Worm (Caenorhabditis elegans) whole organism, L4 larva: Measurements from ENCODE around the gene F10E9.1.

Experiments used
- R02D3.7 ChIP-seq: fragments of 150-350 bp; sonication (generic microtip); optimal IDR thresholded peaks from 3 replicates; lab custom pipeline; 2014; ENCODE audit warnings: missing biosample characterization, missing genetic modification characterization
- ceh-28 ChIP-seq: fragments of 150-350 bp; optimal IDR thresholded peaks from 2 replicates; lab custom pipeline; 2014; ENCODE audit warnings: missing biosample characterization, missing genetic modification reagents, missing genetic modification characterization
- mxl-3 ChIP-seq: fragments of 200-800 bp; sonication (Bioruptor generic); optimal IDR thresholded peaks from 2 replicates; lab custom pipeline; 2018; ENCODE audit warnings: mild to moderate bottlenecking, missing genetic modification characterization, missing compliant biosample characterization
- nhr-10 ChIP-seq: fragments of 150-350 bp; optimal IDR thresholded peaks from 2 replicates; lab custom pipeline; 2014; ENCODE audit warnings: missing biosample characterization, missing genetic modification characterization
- nhr-11 ChIP-seq: fragments of 150-350 bp; optimal IDR thresholded peaks from 2 replicates; lab custom pipeline; 2014; ENCODE audit warnings: missing biosample characterization, missing genetic modification characterization
- nhr-25 ChIP-seq: sonication (generic microtip); optimal IDR thresholded peaks from 2 replicates; lab custom pipeline; 2017; ENCODE audit warnings: missing genetic modification characterization, mild to moderate bottlenecking, missing compliant biosample characterization, antibody characterized with exemption, moderate library complexity, borderline replicate concordance; ENCODE audit not compliant: insufficient read depth
- pqm-1 ChIP-seq: sonication (generic microtip); optimal IDR thresholded peaks from 2 replicates; lab custom pipeline; 2017; ENCODE audit warnings: missing biosample characterization, missing genetic modification characterization
- snpc-4 ChIP-seq: fragments of 150-350 bp; optimal IDR thresholded peaks from 2 replicates; lab custom pipeline; 2014; ENCODE audit warnings: missing biosample characterization, missing genetic modification characterization
- tra-1 ChIP-seq: fragments of 200-800 bp; sonication (Bioruptor generic); IDR thresholded peaks from 2 replicates; pipeline ENCODE4 v1.3.6; 2022; ENCODE audit warnings: missing genetic modification reagents, missing genetic modification characterization, missing compliant biosample characterization
- unc-62 ChIP-seq, 3 experiments: fragments of 150-350 bp in 1 of 3; sonication (generic microtip); optimal IDR thresholded peaks in 2 of 3; peaks in 1 of 3; 1 replicate in 1 of 3; 2 replicates in 2 of 3; lab custom pipeline; 2014 to 2017; ENCODE audit warnings: missing biosample characterization in 3 of 3, missing genetic modification characterization in 3 of 3, missing genetic modification reagents in 3 of 3, missing genotype in 1 of 3

- no peak for TF ChIP-seq mxl-3
- TF ChIP-seq pqm-1 (tag; lab: Kevin White, UChicago), result no peak
- TF ChIP-seq tra-1 (GFP tag; lab: Robert Waterston, UW), result no peak
- no peak for TF ChIP-seq nhr-10 (tag; lab: Kevin White, UChicago)
- no peak for TF ChIP-seq nhr-25
- TF ChIP-seq R02D3.7, result no peak
- TF ChIP-seq ceh-28 (tag; lab: Kevin White, UChicago), result no peak
- TF ChIP-seq nhr-11, result no peak
- TF ChIP-seq unc-62 (GFP tag; optimal IDR thresholded peaks at IDR 0.05 in 1 of 2; lab: Kevin White, UChicago), result no peak
- TF ChIP-seq unc-62 (tag; optimal IDR thresholded peaks at IDR 0.05; lab: Kevin White, UChicago), result no peak
- TF ChIP-seq snpc-4 (tag; lab: Kevin White, UChicago), result no peak
These were observed 11.5 kb downstream of the F10E9.1 start, which contains the start of gene ZC262.4 for ce11 chrIII:8334432-8334831.
